Worm (Caenorhabditis elegans) whole organism, young adult: ENCODE measurements around the gene Y51H4A.1.

Experiments
- C17E4.6 ChIP-seq: fragments of 200-800 bp; sonication (Bioruptor generic); IDR thresholded peaks from 2 replicates; pipeline ENCODE4 v1.3.6; 2022; ENCODE audit warnings: missing genetic modification reagents, missing genetic modification characterization, missing compliant biosample characterization
- F23B12.7 ChIP-seq: sonication (generic microtip); optimal IDR thresholded peaks from 2 replicates; lab custom pipeline; 2017; ENCODE audit warnings: missing genetic modification characterization, mild to moderate bottlenecking, missing compliant biosample characterization, antibody characterized with exemption, moderate library complexity; ENCODE audit not compliant: insufficient read depth
- F39B2.1 ChIP-seq: fragments of 200-800 bp; sonication (Bioruptor generic); IDR thresholded peaks from 2 replicates; pipeline ENCODE4 v1.3.6; 2022; ENCODE audit warnings: missing genetic modification reagents, missing genetic modification characterization, missing compliant biosample characterization
- F52B5.7 ChIP-seq: sonication (generic microtip); optimal IDR thresholded peaks from 2 replicates; lab custom pipeline; 2016; ENCODE audit warnings: mild to moderate bottlenecking, missing genetic modification characterization, missing compliant biosample characterization
- F55B11.4 ChIP-seq: sonication (generic microtip); optimal IDR thresholded peaks from 2 replicates; lab custom pipeline; 2016; ENCODE audit warnings: missing compliant biosample characterization, missing genetic modification characterization, borderline replicate concordance; ENCODE audit not compliant: insufficient read depth
- F57A8.1 ChIP-seq: fragments of 200-800 bp; sonication (Bioruptor generic); optimal IDR thresholded peaks from 2 replicates; lab custom pipeline; 2018; ENCODE audit warnings: mild to moderate bottlenecking, missing genetic modification characterization, moderate library complexity, missing compliant biosample characterization
- Y53F4B.3 ChIP-seq: fragments of 200-800 bp; sonication (Bioruptor generic); IDR thresholded peaks from 2 replicates; pipeline ENCODE4 v1.3.6; 2022; ENCODE audit warnings: missing genetic modification reagents, missing genetic modification characterization, missing compliant biosample characterization
- Y56A3A.18 ChIP-seq: fragments of 200-800 bp; sonication (Bioruptor generic); IDR thresholded peaks from 2 replicates; pipeline ENCODE4 v1.3.6; 2022; ENCODE audit warnings: missing genetic modification reagents, missing genetic modification characterization, missing compliant biosample characterization
- Y95B8A.8 ChIP-seq: fragments of 200-800 bp; sonication (Bioruptor generic); IDR thresholded peaks from 2 replicates; pipeline ENCODE4 v1.3.6; 2022; ENCODE audit warnings: missing genetic modification reagents, missing genetic modification characterization, missing compliant biosample characterization
- ama-1 ChIP-seq, 3 experiments: fragments of 150-350 bp in 1 of 3; sonication (generic microtip) in 2 of 3; optimal IDR thresholded peaks; 2 replicates each; lab custom pipeline; 2014 to 2018; ENCODE audit warnings: missing biosample characterization in 2 of 3, missing genetic modification characterization in 2 of 3, missing genetic modification reagents in 2 of 3
- aptf-2 ChIP-seq: fragments of 200-800 bp; sonication (Bioruptor generic); conservative IDR thresholded peaks from 2 replicates; pipeline ENCODE4 v1.3.6; 2022; ENCODE audit warnings: missing genetic modification reagents, missing genetic modification characterization, missing compliant biosample characterization
- atf-7 ChIP-seq: sonication (generic microtip); optimal IDR thresholded peaks from 2 replicates; lab custom pipeline; 2017; ENCODE audit warnings: mild to moderate bottlenecking, missing genetic modification characterization, missing compliant biosample characterization
- ceh-27 ChIP-seq: fragments of 200-800 bp; sonication (Bioruptor generic); optimal IDR thresholded peaks from 2 replicates; lab custom pipeline; 2018; ENCODE audit warnings: mild to moderate bottlenecking, missing genetic modification characterization, moderate library complexity, missing compliant biosample characterization
- ceh-40 ChIP-seq: fragments of 200-800 bp; sonication (Bioruptor generic); IDR thresholded peaks from 2 replicates; pipeline ENCODE4 v1.3.6; 2022; ENCODE audit warnings: missing genetic modification characterization, missing compliant biosample characterization
- ceh-91 ChIP-seq: fragments of 200-800 bp; sonication (Bioruptor generic); IDR thresholded peaks from 2 replicates; pipeline ENCODE4 v1.3.6; 2022; ENCODE audit warnings: missing genetic modification reagents, missing genetic modification characterization, missing compliant biosample characterization
- chd-7 ChIP-seq: sonication (generic microtip); optimal IDR thresholded peaks from 2 replicates; lab custom pipeline; 2016; ENCODE audit warnings: mild to moderate bottlenecking, missing genetic modification characterization, moderate library complexity, missing compliant biosample characterization
- die-1 ChIP-seq: sonication (generic microtip); optimal IDR thresholded peaks from 2 replicates; lab custom pipeline; 2016; ENCODE audit warnings: missing genotype, mild to moderate bottlenecking, missing genetic modification characterization, missing compliant biosample characterization
- dpff-1 ChIP-seq: sonication (generic microtip); optimal IDR thresholded peaks from 2 replicates; lab custom pipeline; 2017; ENCODE audit warnings: mild to moderate bottlenecking, missing genetic modification characterization, missing compliant biosample characterization
- efl-1 ChIP-seq: fragments of 150-350 bp; optimal IDR thresholded peaks from 2 replicates; lab custom pipeline; 2014; ENCODE audit warnings: missing biosample characterization, missing genetic modification reagents, missing genetic modification characterization
- ekl-4 ChIP-seq: fragments of 200-800 bp; sonication (Bioruptor generic); IDR thresholded peaks from 2 replicates; pipeline ENCODE4 v1.3.6; 2022; ENCODE audit warnings: missing genetic modification reagents, missing genetic modification characterization, missing compliant biosample characterization
- gei-17 ChIP-seq: fragments of 200-800 bp; sonication (Bioruptor generic); optimal IDR thresholded peaks from 2 replicates; lab custom pipeline; 2018; ENCODE audit warnings: mild to moderate bottlenecking, missing genetic modification characterization, missing compliant biosample characterization
- him-1 ChIP-seq: sonication (generic microtip); optimal IDR thresholded peaks from 2 replicates; lab custom pipeline; 2016; ENCODE audit warnings: missing genotype, missing genetic modification reagents, missing genetic modification characterization, missing compliant biosample characterization
- hlh-12 ChIP-seq: sonication (generic microtip); optimal IDR thresholded peaks from 2 replicates; lab custom pipeline; 2016; ENCODE audit warnings: missing genetic modification characterization, missing compliant biosample characterization
- hmg-1.2 ChIP-seq: fragments of 200-800 bp; sonication (Bioruptor generic); IDR thresholded peaks from 2 replicates; pipeline ENCODE4 v1.3.6; 2022; ENCODE audit warnings: missing genetic modification reagents, missing genetic modification characterization, missing compliant biosample characterization
- lag-1 ChIP-seq: fragments of 200-800 bp; sonication (Bioruptor generic); IDR thresholded peaks from 2 replicates; pipeline ENCODE4 v1.3.6; 2022; ENCODE audit warnings: missing genetic modification reagents, missing genetic modification characterization, missing compliant biosample characterization
- lin-35 ChIP-seq, 3 experiments: fragments of 150-350 bp in 2 of 3; sonication (generic microtip) in 1 of 3; optimal IDR thresholded peaks; 2 replicates each; lab custom pipeline; 2014 to 2018; ENCODE audit warnings: missing biosample characterization in 3 of 3, missing genetic modification characterization in 3 of 3, missing genetic modification reagents in 3 of 3
- lin-40 ChIP-seq: sonication (generic microtip); optimal IDR thresholded peaks from 2 replicates; lab custom pipeline; 2016; ENCODE audit warnings: missing genetic modification characterization, mild to moderate bottlenecking, missing compliant biosample characterization, missing genotype, missing genetic modification reagents
- lin-54 ChIP-seq: fragments of 200-800 bp; sonication (Bioruptor generic); optimal IDR thresholded peaks from 2 replicates; lab custom pipeline; 2018; ENCODE audit warnings: mild to moderate bottlenecking, missing genetic modification characterization, missing compliant biosample characterization
- lir-1 ChIP-seq: fragments of 200-800 bp; sonication (Bioruptor generic); conservative IDR thresholded peaks from 2 replicates; pipeline ENCODE4 v1.3.6; 2022; ENCODE audit warnings: missing genetic modification reagents, missing genetic modification characterization, missing compliant biosample characterization
- madf-3 ChIP-seq: fragments of 200-800 bp; sonication (Bioruptor generic); IDR thresholded peaks from 2 replicates; pipeline ENCODE4 v1.3.6; 2022; ENCODE audit warnings: missing genetic modification reagents, missing genetic modification characterization, missing compliant biosample characterization
- mel-28 ChIP-seq: sonication (generic microtip); optimal IDR thresholded peaks from 2 replicates; lab custom pipeline; 2016; ENCODE audit warnings: borderline replicate concordance, mild to moderate bottlenecking, missing genetic modification characterization, missing compliant biosample characterization
- nfya-1 ChIP-seq: sonication (generic microtip); optimal IDR thresholded peaks from 2 replicates; lab custom pipeline; 2017; ENCODE audit warnings: antibody characterized with exemption, missing compliant biosample characterization, missing genetic modification characterization, borderline replicate concordance; ENCODE audit not compliant: insufficient read depth
- nhr-179 ChIP-seq: sonication (generic microtip); optimal IDR thresholded peaks from 2 replicates; lab custom pipeline; 2016; ENCODE audit warnings: mild to moderate bottlenecking, missing genetic modification characterization, missing compliant biosample characterization
- nhr-27 ChIP-seq: fragments of 200-800 bp; sonication (Bioruptor generic); optimal IDR thresholded peaks from 2 replicates; lab custom pipeline; 2018; ENCODE audit warnings: mild to moderate bottlenecking, missing genetic modification characterization, moderate library complexity, missing compliant biosample characterization
- nhr-90 ChIP-seq: sonication (generic microtip); optimal IDR thresholded peaks from 2 replicates; lab custom pipeline; 2016; ENCODE audit warnings: missing genotype, mild to moderate bottlenecking, missing genetic modification characterization, missing compliant biosample characterization
- pha-4 ChIP-seq: fragments of 150-350 bp; sonication (generic microtip); optimal IDR thresholded peaks from 2 replicates; lab custom pipeline; 2014; ENCODE audit warnings: missing biosample characterization, missing genetic modification reagents, missing genetic modification characterization
- rcor-1 ChIP-seq: fragments of 200-800 bp; sonication (Bioruptor generic); IDR thresholded peaks from 2 replicates; pipeline ENCODE4 v1.3.6; 2022; ENCODE audit warnings: missing genetic modification reagents, missing genetic modification characterization, missing compliant biosample characterization
- rec-8 ChIP-seq, 2 experiments: sonication (generic microtip); optimal IDR thresholded peaks; 2 replicates each; lab custom pipeline; 2016; ENCODE audit warnings: mild to moderate bottlenecking in 2 of 2, missing genetic modification characterization in 2 of 2, missing genetic modification reagents in 2 of 2, missing genotype in 2 of 2, missing biosample characterization in 1 of 2, missing compliant biosample characterization in 1 of 2, moderate library complexity in 1 of 2
- repo-1 ChIP-seq: sonication (generic microtip); optimal IDR thresholded peaks from 2 replicates; lab custom pipeline; 2017; ENCODE audit warnings: mild to moderate bottlenecking, missing genetic modification characterization, missing compliant biosample characterization
- snpc-1.3 ChIP-seq: sonication (generic microtip); optimal IDR thresholded peaks from 2 replicates; lab custom pipeline; 2017; ENCODE audit warnings: missing genetic modification characterization, mild to moderate bottlenecking, missing compliant biosample characterization, antibody characterized with exemption, moderate library complexity, missing genotype, missing genetic modification reagents; ENCODE audit not compliant: insufficient read depth
- snpc-3.4 ChIP-seq: sonication (generic microtip); optimal IDR thresholded peaks from 2 replicates; lab custom pipeline; 2017; ENCODE audit warnings: missing genetic modification characterization, mild to moderate bottlenecking, missing compliant biosample characterization, antibody characterized with exemption, moderate library complexity, missing genotype, missing genetic modification reagents
- snpc-4 ChIP-seq, 5 experiments: fragments of 150-350 bp in 1 of 5; sonication (generic microtip) in 4 of 5; optimal IDR thresholded peaks; 2 replicates each; lab custom pipeline; 2014 to 2018; ENCODE audit warnings: missing genetic modification characterization in 5 of 5, missing biosample characterization in 3 of 5, antibody characterized with exemption in 2 of 5, mild to moderate bottlenecking in 2 of 5, missing compliant biosample characterization in 2 of 5, missing genotype in 2 of 5, moderate library complexity in 2 of 5, missing genetic modification reagents in 1 of 5
- tbp1 ChIP-seq: fragments of 200-800 bp; sonication (Bioruptor generic); optimal IDR thresholded peaks from 2 replicates; lab custom pipeline; 2018; ENCODE audit warnings: mild to moderate bottlenecking, missing genetic modification characterization, missing compliant biosample characterization
- tlf-1 ChIP-seq: fragments of 200-800 bp; sonication (Bioruptor generic); optimal IDR thresholded peaks from 2 replicates; lab custom pipeline; 2018; ENCODE audit warnings: mild to moderate bottlenecking, missing genetic modification characterization, missing compliant biosample characterization
- unc-62 ChIP-seq: fragments of 150-350 bp; optimal IDR thresholded peaks from 2 replicates; lab custom pipeline; 2014; ENCODE audit warnings: missing biosample characterization, missing genetic modification reagents, missing genetic modification characterization
- ztf-18 ChIP-seq: sonication (generic microtip); optimal IDR thresholded peaks from 2 replicates; lab custom pipeline; 2016; ENCODE audit warnings: missing genotype, mild to moderate bottlenecking, missing genetic modification characterization, missing compliant biosample characterization
- ztf-3 ChIP-seq: fragments of 200-800 bp; sonication (Bioruptor generic); optimal IDR thresholded peaks from 2 replicates; lab custom pipeline; 2018; ENCODE audit warnings: mild to moderate bottlenecking, missing genetic modification characterization, missing compliant biosample characterization

Gene Y51H4A.1

DNA sequence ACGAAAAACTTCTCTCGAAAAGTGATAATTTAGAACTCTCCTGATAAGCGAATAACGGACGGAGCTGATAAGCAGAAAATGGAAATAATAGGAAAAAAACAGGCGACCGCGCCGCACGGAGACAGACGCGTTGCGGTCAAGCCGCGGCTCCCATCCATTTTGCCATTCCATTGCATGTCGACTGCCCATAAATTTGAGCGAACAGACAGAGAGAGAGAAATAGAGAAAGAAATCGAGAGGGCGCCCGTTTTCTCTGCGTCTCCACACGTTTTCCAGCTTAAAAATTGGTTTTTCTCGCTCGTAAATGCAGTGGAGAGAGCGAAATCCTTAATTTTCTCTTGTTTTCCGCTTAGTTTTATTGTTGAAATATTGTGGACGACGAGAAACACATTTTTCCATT lies 24.8 kb upstream of the Y51H4A.1 start (continued):
- TF ChIP-seq repo-1 (tag; lab: Kevin White, UChicago) (no peak), unc-62 (no peak), chd-7 (tag; lab: Kevin White, UChicago) (no peak), tlf-1 (GFP tag; lab: Kevin White, UChicago) (no peak), ztf-18 (tag; lab: Kevin White, UChicago) (no peak), ceh-40 (GFP tag; lab: Robert Waterston, UW) (no peak), F23B12.7 (tag; lab: Kevin White, UChicago) (no peak), mel-28 (tag; lab: Kevin White, UChicago) (no peak), hmg-1.2 (GFP tag; lab: Robert Waterston, UW) (peak; percentile 71; the same call in 1 of the 2 replicates), snpc-4 (GFP tag; optimal IDR thresholded peaks at IDR 0.05; lab: Kevin White, UChicago) (no peak), snpc-4 (tag; optimal IDR thresholded peaks at IDR 0.05; lab: Kevin White, UChicago) (peak in 1 of 4 experiments; percentile 39), rcor-1 (GFP tag; lab: Robert Waterston, UW) (no peak), snpc-1.3 (tag; lab: Kevin White, UChicago) (no peak), C17E4.6 (GFP tag; lab: Robert Waterston, UW) (no peak), Y56A3A.18 (no peak), pha-4 (tag; lab: Kevin White, UChicago) (no peak), Y53F4B.3 (GFP tag; lab: Robert Waterston, UW) (no peak), die-1 (tag; lab: Kevin White, UChicago) (no peak), tbp1 (GFP tag; lab: Kevin White, UChicago) (peak; percentile 12), Y95B8A.8 (GFP tag; lab: Robert Waterston, UW) (0 out of 2 replicates have a peak, but pooled peaks have one; percentile 57), ekl-4 (GFP tag; lab: Robert Waterston, UW) (no peak), F52B5.7 (tag; lab: Kevin White, UChicago) (no peak), nfya-1 (tag; lab: Kevin White, UChicago) (no peak), rec-8 (tag; optimal IDR thresholded peaks at IDR 0.05; lab: Kevin White, UChicago) (no peak), nhr-90 (tag; lab: Kevin White, UChicago) (no peak), lin-35 (GFP tag; optimal IDR thresholded peaks at IDR 0.05; lab: Kevin White, UChicago) (peak in 1 of 3 experiments; percentile 45), gei-17 (GFP tag; lab: Kevin White, UChicago) (no peak), efl-1 (GFP tag; lab: Kevin White, UChicago) (no peak), F55B11.4 (tag; lab: Kevin White, UChicago) (no peak), nhr-27 (tag; lab: Kevin White, UChicago) (no peak), ceh-91 (GFP tag; lab: Robert Waterston, UW) (no peak), aptf-2 (GFP tag; lab: Robert Waterston, UW) (no peak), nhr-179 (tag; lab: Kevin White, UChicago) (no peak), atf-7 (tag; lab: Kevin White, UChicago) (peak; percentile 43), ceh-27 (GFP tag; lab: Kevin White, UChicago) (no peak), F57A8.1 (GFP tag; lab: Kevin White, UChicago) (no peak), F39B2.1 (no peak), lin-40 (peak; percentile 51), lag-1 (GFP tag; lab: Robert Waterston, UW) (no peak), ama-1 (optimal IDR thresholded peaks at IDR 0.05; lab: Kevin White, UChicago) (no peak), ama-1 (GFP tag; optimal IDR thresholded peaks at IDR 0.05; lab: Kevin White, UChicago) (no peak), snpc-3.4 (tag; lab: Kevin White, UChicago) (no peak), lin-54 (GFP tag; lab: Kevin White, UChicago) (no peak), madf-3 (GFP tag; lab: Robert Waterston, UW) (0 out of 2 replicates have a peak, but pooled peaks have one; percentile 6), ztf-3 (GFP tag; lab: Kevin White, UChicago) (no peak), hlh-12 (tag; lab: Kevin White, UChicago) (no peak), lir-1 (GFP tag; lab: Robert Waterston, UW) (no peak), dpff-1 (tag; lab: Kevin White, UChicago) (no peak), him-1 (tag; lab: Kevin White, UChicago) (no peak)
